Worm (Caenorhabditis elegans) whole organism, L4/young adult: ENCODE measurements around the gene snr-6.

Experiments used
- dao-5 ChIP-seq: sonication (generic microtip); optimal IDR thresholded peaks from 2 replicates; lab custom pipeline; 2016; ENCODE audit warnings: missing genotype, missing genetic modification characterization, moderate library complexity, missing compliant biosample characterization
- him-1 ChIP-seq: sonication (generic microtip); optimal IDR thresholded peaks from 2 replicates; lab custom pipeline; 2016; ENCODE audit warnings: missing genotype, missing genetic modification reagents, missing genetic modification characterization, missing compliant biosample characterization

DNA sequence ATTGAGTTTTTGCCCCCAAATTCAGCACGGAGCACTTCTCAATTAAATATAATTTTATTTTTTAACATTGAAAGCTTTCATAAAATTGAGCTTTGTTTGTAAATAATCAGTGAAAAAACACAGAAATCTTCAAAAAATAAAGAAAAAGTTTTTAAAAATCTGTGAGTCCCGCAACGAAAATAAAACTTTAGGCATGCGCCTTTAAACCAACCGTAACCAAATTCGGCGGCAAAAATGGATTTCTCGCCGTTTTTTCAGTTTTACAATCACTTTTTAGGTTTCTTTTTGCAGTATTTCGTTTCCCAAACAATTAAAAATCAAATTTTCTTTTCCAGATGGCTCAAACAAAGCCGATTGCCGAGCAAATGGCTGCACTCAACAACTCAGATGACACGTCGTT lies 2.9 kb downstream of the snr-6 start, which contains the start of gene pie-1:
- TF ChIP-seq dao-5 (tag; lab: Kevin White, UChicago): no peak
- no peak for TF ChIP-seq him-1 (tag; lab: Kevin White, UChicago)
